Worm (Caenorhabditis elegans) whole organism, L2 larva: ENCODE measurements around the gene Y54G2A.37.

Experiments
- R02D3.7 ChIP-seq: fragments of 150-350 bp; optimal IDR thresholded peaks from 2 replicates; lab custom pipeline; 2014; ENCODE audit warnings: missing biosample characterization, missing genetic modification characterization
- ceh-82 ChIP-seq: fragments of 150-350 bp; optimal IDR thresholded peaks from 2 replicates; lab custom pipeline; 2014; ENCODE audit warnings: missing biosample characterization, missing genetic modification characterization
- egl-27 ChIP-seq: sonication (generic microtip); optimal IDR thresholded peaks from 3 replicates; lab custom pipeline; 2017; ENCODE audit warnings: missing biosample characterization, missing genetic modification reagents, missing genetic modification characterization
- mab-5 ChIP-seq: fragments of 150-350 bp; optimal IDR thresholded peaks from 2 replicates; lab custom pipeline; 2014; ENCODE audit warnings: missing biosample characterization, missing genetic modification characterization
- nhr-11 ChIP-seq: fragments of 150-350 bp; optimal IDR thresholded peaks from 2 replicates; lab custom pipeline; 2014; ENCODE audit warnings: missing biosample characterization, missing genetic modification characterization
- snpc-4 ChIP-seq: fragments of 150-350 bp; optimal IDR thresholded peaks from 2 replicates; lab custom pipeline; 2014; ENCODE audit warnings: missing biosample characterization, missing genetic modification characterization
- unc-39 ChIP-seq: fragments of 150-350 bp; optimal IDR thresholded peaks from 2 replicates; lab custom pipeline; 2014; ENCODE audit warnings: missing biosample characterization, missing genetic modification characterization
- unc-55 ChIP-seq: fragments of 150-350 bp; sonication (generic microtip); optimal IDR thresholded peaks from 3 replicates; lab custom pipeline; 2014; ENCODE audit warnings: missing biosample characterization, missing genetic modification reagents, missing genetic modification characterization
- unc-62 ChIP-seq: fragments of 150-350 bp; optimal IDR thresholded peaks from 2 replicates; lab custom pipeline; 2014; ENCODE audit warnings: missing biosample characterization, missing genetic modification reagents, missing genetic modification characterization

DNA sequence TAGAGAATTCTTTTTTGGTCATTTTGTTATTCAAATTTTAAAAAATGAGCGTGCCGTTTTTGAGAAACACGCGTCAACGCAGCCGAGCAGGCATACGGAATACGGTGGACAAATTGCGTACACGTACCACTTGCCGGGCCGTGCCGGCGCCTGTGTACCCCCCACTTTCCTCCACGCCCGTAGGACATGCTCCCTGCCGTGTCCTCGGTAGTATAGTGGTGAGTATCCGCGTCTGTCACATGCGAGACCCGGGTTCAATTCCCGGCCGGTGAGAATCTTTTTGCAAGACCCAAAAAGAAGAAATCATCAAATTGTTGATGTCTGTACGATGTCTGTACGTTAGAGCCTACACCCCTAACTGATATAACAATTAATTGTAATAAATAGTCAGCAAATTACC is 12.4 kb upstream of the Y54G2A.37 start:
- TF ChIP-seq unc-62 (GFP tag; lab: Kevin White, UChicago): no peak
- no peak for TF ChIP-seq unc-55 (GFP tag; lab: Kevin White, UChicago)
- TF ChIP-seq egl-27: no peak
- TF ChIP-seq ceh-82 (tag; lab: Kevin White, UChicago): no peak
- no peak for TF ChIP-seq unc-39 (tag; lab: Kevin White, UChicago)
- no peak for TF ChIP-seq snpc-4 (tag; lab: Kevin White, UChicago)
- TF ChIP-seq nhr-11 (tag; lab: Kevin White, UChicago): no peak
- TF ChIP-seq mab-5: no peak
- no peak for TF ChIP-seq R02D3.7 (tag; lab: Kevin White, UChicago)
